Worm (Caenorhabditis elegans): Measurements from ENCODE around the gene ram-5.

Gene ram-5

DNA sequence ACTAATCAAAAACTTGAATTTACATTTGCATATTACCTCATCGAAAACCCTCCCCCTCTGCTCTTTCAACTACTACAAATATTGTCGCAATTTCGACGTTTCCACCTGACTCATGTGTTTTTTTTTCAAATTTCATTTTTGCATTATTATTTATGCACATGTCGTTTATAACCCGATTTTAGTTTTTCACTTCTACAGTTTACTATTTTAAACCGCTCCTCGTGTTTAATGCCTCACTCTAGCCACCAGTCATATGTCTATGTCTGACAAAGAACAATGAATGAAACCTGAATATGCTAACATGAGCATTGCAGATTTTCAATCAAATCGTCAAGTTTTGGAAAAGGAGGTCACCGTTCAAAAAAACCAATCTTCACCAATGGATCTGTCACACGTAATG lies 15.8 kb upstream of the ram-5 start, which contains the start of gene T24C2.5:
Gene T24C2.5, plus strand, starts transcription at position 301 of the 400 bp plus-strand sequence.
- no peak for TF ChIP-seq aly-2 (tag; optimal IDR thresholded peaks at IDR 0.05)
- no peak for TF ChIP-seq zag-1 (tag; optimal IDR thresholded peaks at IDR 0.05)
- TF ChIP-seq ceh-82 (tag; optimal IDR thresholded peaks at IDR 0.05), result no peak
- TF ChIP-seq snpc-4 (tag; optimal IDR thresholded peaks at IDR 0.05), result no peak
- TF ChIP-seq mab-5 (tag; optimal IDR thresholded peaks at IDR 0.05), result no peak
- no peak for TF ChIP-seq unc-62 (GFP tag; optimal IDR thresholded peaks at IDR 0.05)
- TF ChIP-seq R02D3.7 (tag; optimal IDR thresholded peaks at IDR 0.05), result no peak
- TF ChIP-seq nhr-237 (tag; optimal IDR thresholded peaks at IDR 0.05), result no peak
- no peak for TF ChIP-seq sma-9 (GFP tag; optimal IDR thresholded peaks at IDR 0.05)
- no peak for TF ChIP-seq sma-9 (tag; optimal IDR thresholded peaks at IDR 0.05)
- no peak for TF ChIP-seq blmp-1 (tag; optimal IDR thresholded peaks at IDR 0.05; ENCODE audit: insufficient read depth)
- no peak for TF ChIP-seq alr-1 (tag; optimal IDR thresholded peaks at IDR 0.05)
- no peak for TF ChIP-seq mbf-1 (tag; optimal IDR thresholded peaks at IDR 0.05)
- no peak for TF ChIP-seq Y55F3AM.14 (GFP tag; optimal IDR thresholded peaks at IDR 0.05)

DNA sequence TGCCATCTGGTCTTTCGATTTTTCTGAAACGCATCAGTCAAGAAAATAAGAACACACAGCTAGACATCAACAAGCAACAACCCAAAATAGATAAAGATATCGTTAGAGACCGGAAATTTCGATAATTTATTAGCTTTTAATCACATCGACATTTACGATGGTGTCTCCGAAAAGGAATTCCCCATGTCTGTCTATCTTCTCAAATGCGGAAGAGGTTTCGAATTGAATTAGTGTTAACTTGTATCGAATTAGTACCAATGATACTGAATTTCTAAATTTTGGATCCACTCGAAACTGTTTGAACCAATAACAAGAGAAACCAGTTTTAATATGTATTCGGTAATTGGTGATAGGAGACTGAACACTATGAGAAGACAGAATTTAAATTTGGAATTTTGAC lies 15.4 kb upstream of the ram-5 start:
- peak; percentile 29 for TF ChIP-seq sma-9 (GFP tag; optimal IDR thresholded peaks at IDR 0.05)
- no peak for TF ChIP-seq sma-9 (tag; optimal IDR thresholded peaks at IDR 0.05)
- TF ChIP-seq nhr-25 (tag; optimal IDR thresholded peaks at IDR 0.05), result no peak
- TF ChIP-seq sma-3 (GFP tag; optimal IDR thresholded peaks at IDR 0.05), result no peak
- no peak for TF ChIP-seq elt-3 (tag; optimal IDR thresholded peaks at IDR 0.05)
- no peak for TF ChIP-seq R02D3.7 (tag; optimal IDR thresholded peaks at IDR 0.05)

DNA sequence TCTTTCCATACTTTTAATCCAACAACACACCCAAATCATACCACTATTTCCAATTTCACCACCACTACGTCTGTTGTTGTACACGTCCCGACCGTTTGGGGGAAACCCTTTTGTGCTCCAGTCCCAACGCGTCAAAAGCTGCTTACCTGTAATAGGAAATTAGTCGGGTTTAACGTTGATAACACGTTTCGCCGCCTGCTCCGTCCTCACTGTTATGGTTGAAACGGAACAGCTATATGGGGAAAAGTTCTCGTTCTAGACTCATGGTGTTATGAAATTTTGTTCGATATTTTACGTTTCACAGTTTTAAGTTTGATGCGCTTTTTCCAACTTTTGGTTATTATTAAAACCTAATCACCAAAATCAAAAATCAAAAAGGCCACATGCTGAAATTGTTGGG lies 14.0 kb upstream of the ram-5 start:
- TF ChIP-seq nhr-11 (tag; optimal IDR thresholded peaks at IDR 0.05) (no peak), unc-55 (GFP tag; optimal IDR thresholded peaks at IDR 0.05) (no peak), lin-11 (tag; optimal IDR thresholded peaks at IDR 0.05) (no peak), nhr-12 (tag; optimal IDR thresholded peaks at IDR 0.05) (no peak), ZK546.5 (tag; optimal IDR thresholded peaks at IDR 0.05) (no peak), lsy-2 (tag; optimal IDR thresholded peaks at IDR 0.05) (no peak), elt-1 (tag; optimal IDR thresholded peaks at IDR 0.05) (no peak), lin-39 (tag; optimal IDR thresholded peaks at IDR 0.05) (no peak), ama-1 (optimal IDR thresholded peaks at IDR 0.05) (no peak), aly-2 (tag; optimal IDR thresholded peaks at IDR 0.05) (no peak), nhr-77 (tag; optimal IDR thresholded peaks at IDR 0.05) (no peak), R02D3.7 (tag; optimal IDR thresholded peaks at IDR 0.05) (no peak), ceh-16 (tag; optimal IDR thresholded peaks at IDR 0.05) (no peak), nhr-10 (tag; optimal IDR thresholded peaks at IDR 0.05) (no peak), crh-2 (tag; optimal IDR thresholded peaks at IDR 0.05) (no peak)

DNA sequence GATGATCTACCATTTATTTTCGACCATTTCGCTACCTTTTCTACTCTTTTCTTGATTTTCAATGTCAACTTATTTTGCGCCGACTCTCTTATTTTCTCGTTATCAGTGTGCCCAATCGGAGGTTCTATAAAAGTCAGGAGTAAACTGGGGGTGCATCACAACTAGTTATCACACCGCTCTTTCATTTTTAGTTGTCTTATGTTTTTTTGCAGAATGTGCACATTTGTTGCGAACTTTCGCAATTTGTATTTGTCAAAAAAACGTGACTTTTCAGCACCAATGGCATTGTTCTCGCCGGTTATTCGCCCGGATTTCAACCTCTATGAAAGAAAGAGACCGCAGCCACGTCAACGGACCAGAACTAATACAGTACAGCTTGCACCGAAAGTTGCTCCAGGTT lies 12.3 kb upstream of the ram-5 start:
- TF ChIP-seq mbf-1 (tag; optimal IDR thresholded peaks at IDR 0.05) (no peak), fos-1 (tag; optimal IDR thresholded peaks at IDR 0.05) (peak; percentile 29)

DNA sequence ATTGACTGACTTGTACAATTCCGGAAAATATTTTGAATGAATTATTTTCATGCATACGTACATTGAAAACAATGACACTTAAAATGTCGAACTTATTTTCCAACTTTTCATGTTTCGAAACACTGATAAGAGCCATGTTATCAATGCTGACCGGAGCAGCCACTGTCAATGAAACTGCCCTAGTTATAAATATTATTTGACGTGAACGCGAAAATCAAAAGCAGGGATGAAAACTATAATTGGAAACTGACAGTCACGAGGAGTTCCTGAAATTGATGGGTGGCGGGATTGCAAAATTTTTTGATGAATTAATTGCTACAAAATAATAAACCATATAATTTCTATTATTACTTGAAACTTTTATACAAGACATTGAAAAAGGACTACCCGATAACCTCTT lies 10.5 kb upstream of the ram-5 start:
- TF ChIP-seq fos-1 (tag; optimal IDR thresholded peaks at IDR 0.05), result peak; percentile 51
- no peak for TF ChIP-seq unc-39 (tag; optimal IDR thresholded peaks at IDR 0.05)
- TF ChIP-seq gmeb-1 (tag; optimal IDR thresholded peaks at IDR 0.05), result peak; percentile 31
- TF ChIP-seq sma-9 (GFP tag; optimal IDR thresholded peaks at IDR 0.05), result peak; percentile 5
- no peak for TF ChIP-seq sma-9 (tag; optimal IDR thresholded peaks at IDR 0.05)

DNA sequence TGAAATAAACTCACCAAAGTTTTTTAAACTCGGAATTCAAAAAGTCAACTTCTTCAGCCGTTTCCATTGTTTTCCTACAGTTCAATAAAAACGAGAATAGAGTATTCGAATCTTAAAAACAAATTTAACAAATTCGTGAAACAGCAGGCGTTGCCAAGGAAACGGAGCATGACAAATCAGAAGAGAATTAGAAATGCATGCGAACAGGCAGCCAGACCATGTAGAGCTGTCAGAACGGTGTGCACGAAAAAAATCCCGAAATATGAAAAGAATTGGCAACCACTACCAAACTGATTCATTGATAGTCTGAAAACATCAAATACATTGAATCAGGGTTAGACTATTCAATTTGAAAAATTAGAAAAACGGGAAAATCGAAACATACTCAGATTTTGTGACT lies 8.0 kb upstream of the ram-5 start, which contains the start of gene fbxa-81:
Gene fbxa-81, minus strand, starts transcription at position 101 of the 400 bp plus-strand sequence.
- TF ChIP-seq R02D3.7 (tag; optimal IDR thresholded peaks at IDR 0.05) (no peak), unc-55 (GFP tag; optimal IDR thresholded peaks at IDR 0.05) (no peak), ZK546.5 (tag; optimal IDR thresholded peaks at IDR 0.05) (no peak), lin-13 (GFP tag; optimal IDR thresholded peaks at IDR 0.05) (no peak), sma-3 (GFP tag; optimal IDR thresholded peaks at IDR 0.05) (no peak), sem-4 (tag; optimal IDR thresholded peaks at IDR 0.05) (no peak), peb-1 (tag; optimal IDR thresholded peaks at IDR 0.05) (no peak), dmd-4 (tag; optimal IDR thresholded peaks at IDR 0.05) (no peak), crh-2 (tag; optimal IDR thresholded peaks at IDR 0.05) (no peak)

All from whole organism, L2 larva.